Worm (Caenorhabditis elegans) whole organism, mixed stage, embryonic: ENCODE data around the gene F59A7.14.

Source experiments
- elt-3 ChIP-seq: fragments of 150-350 bp; optimal IDR thresholded peaks from 2 replicates; lab custom pipeline; 2014; ENCODE audit warnings: missing biosample characterization, missing genetic modification characterization
- mab-5 ChIP-seq: fragments of 150-350 bp; optimal IDR thresholded peaks from 2 replicates; lab custom pipeline; 2014; ENCODE audit warnings: missing biosample characterization, missing genetic modification characterization
- mls-2 ChIP-seq: sonication (generic microtip); optimal IDR thresholded peaks from 2 replicates; lab custom pipeline; 2016; ENCODE audit warnings: mild to moderate bottlenecking, missing genetic modification characterization, moderate library complexity, missing compliant biosample characterization
- nhr-12 ChIP-seq: fragments of 150-350 bp; optimal IDR thresholded peaks from 2 replicates; lab custom pipeline; 2014; ENCODE audit warnings: missing biosample characterization, missing genetic modification characterization
- nhr-237 ChIP-seq: fragments of 150-350 bp; optimal IDR thresholded peaks from 2 replicates; lab custom pipeline; 2014; ENCODE audit warnings: missing biosample characterization, missing genetic modification characterization
- nhr-28 ChIP-seq: fragments of 150-350 bp; optimal IDR thresholded peaks from 2 replicates; lab custom pipeline; 2014; ENCODE audit warnings: missing biosample characterization, missing genetic modification characterization
- pha-4 ChIP-seq: fragments of 150-350 bp; optimal IDR thresholded peaks from 2 replicates; lab custom pipeline; 2018; ENCODE audit warnings: missing biosample characterization, missing genetic modification reagents, missing genetic modification characterization
- unc-62 ChIP-seq: fragments of 150-350 bp; optimal IDR thresholded peaks from 2 replicates; lab custom pipeline; 2014; ENCODE audit warnings: missing biosample characterization, missing genetic modification reagents, missing genetic modification characterization
- ztf-11 ChIP-seq: fragments of 150-350 bp; optimal IDR thresholded peaks from 2 replicates; lab custom pipeline; 2014; ENCODE audit warnings: missing biosample characterization, missing genetic modification characterization

- TF ChIP-seq elt-3 (no peak), ztf-11 (tag; lab: Kevin White, UChicago) (no peak), unc-62 (GFP tag; lab: Kevin White, UChicago) (no peak), pha-4 (no peak), nhr-28 (tag; lab: Kevin White, UChicago) (no peak), nhr-12 (tag; lab: Kevin White, UChicago) (no peak), mab-5 (no peak), nhr-237 (tag; lab: Kevin White, UChicago) (no peak), mls-2 (tag; lab: Kevin White, UChicago) (no peak)
Observed at ce11 chrV:2029877-2030276, 11.1 kb downstream of the F59A7.14 start, which contains the start of gene F59A7.12.
